Fruit fly (Drosophila melanogaster): ENCODE results near the gene mab-21.

mab-21 gene

DNA sequence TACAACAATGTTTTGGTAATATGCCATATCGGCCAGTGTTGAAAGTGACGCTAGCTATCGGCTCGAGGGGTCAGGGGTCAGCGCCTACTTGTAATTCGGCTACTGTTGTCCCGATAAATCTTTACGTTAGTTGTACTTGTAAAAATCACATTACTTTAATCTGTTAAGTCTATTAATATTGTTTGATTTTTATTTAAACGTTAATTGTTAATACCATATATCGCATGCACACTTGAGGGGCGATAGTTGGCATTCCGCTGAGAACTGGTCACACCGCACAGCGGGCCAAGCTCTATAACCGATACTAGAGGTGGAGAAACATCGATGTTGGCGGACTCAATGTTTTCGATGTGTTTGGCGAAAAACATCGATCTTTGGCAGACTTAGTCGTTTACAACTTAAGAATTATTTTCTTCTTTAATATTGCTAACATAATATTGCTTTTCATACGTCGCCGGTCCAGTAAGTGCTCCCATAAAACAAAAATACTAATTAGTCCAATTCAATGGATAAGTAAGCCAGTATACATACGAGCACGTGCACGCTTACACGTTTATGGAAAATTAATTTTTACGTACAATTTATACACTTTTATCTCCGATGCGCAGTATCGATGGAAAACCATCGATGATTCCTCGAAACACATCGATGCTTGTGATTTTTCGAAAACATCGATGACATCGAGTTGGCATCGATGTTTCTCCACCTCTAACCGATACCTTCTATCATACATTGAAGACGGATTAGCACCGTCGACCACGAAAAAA is 24.4 kb upstream of the mab-21 start, which contains the start of the genes rux and MCTS1 (continued):
- TF ChIP-seq ara (GFP tag; IDR thresholded peaks at IDR 0.05) (0 out of 2 replicates have a peak, but pooled peaks have one; percentile 33), CG17385 (GFP tag; optimal IDR thresholded peaks at IDR 0.05) (no peak), zen (tag; optimal IDR thresholded peaks at IDR 0.05) (peak; percentile 17), lilli (GFP tag; optimal IDR thresholded peaks at IDR 0.05) (peak; percentile 50), chif (GFP tag; optimal IDR thresholded peaks at IDR 0.05) (peak in 1 of 2 experiments; percentile 19), Rfx (GFP tag; IDR thresholded peaks at IDR 0.05) (peak; percentile 56), dan (GFP tag; IDR thresholded peaks at IDR 0.05) (no peak), CG8478 (optimal IDR thresholded peaks at IDR 0.05) (no peak), MTF-1 (GFP tag; optimal IDR thresholded peaks at IDR 0.05; ENCODE audit: borderline replicate concordance) (no peak), Ptx1 (GFP tag; IDR thresholded peaks at IDR 0.05) (peak; percentile 37), tll (GFP tag; optimal IDR thresholded peaks at IDR 0.05) (peak in 1 of 2 experiments; percentile 54), Chrac-16 (GFP tag; optimal IDR thresholded peaks at IDR 0.05) (peak; percentile 31), stwl (tag; optimal IDR thresholded peaks at IDR 0.05) (peak; percentile 51), Eip74EF (GFP tag; optimal IDR thresholded peaks at IDR 0.05) (no peak), knrl (GFP tag; IDR thresholded peaks at IDR 0.05; ENCODE audit: partially characterized antibody) (peak; percentile 94), CG3163 (GFP tag; optimal IDR thresholded peaks at IDR 0.05) (no peak), phol (tag; optimal IDR thresholded peaks at IDR 0.05) (peak; percentile 59), CG8290 (GFP tag; optimal IDR thresholded peaks at IDR 0.05) (peak; percentile 60), CG8290 (tag; optimal IDR thresholded peaks at IDR 0.05) (peak; percentile 73 to 93), zf30C (GFP tag; optimal IDR thresholded peaks at IDR 0.05) (no peak), emc (GFP tag; optimal IDR thresholded peaks at IDR 0.05) (no peak), Opbp (GFP tag; IDR thresholded peaks at IDR 0.05; ENCODE audit: partially characterized antibody) (peak; percentile 90), lbe (GFP tag; optimal IDR thresholded peaks at IDR 0.05) (peak; percentile 40), en (GFP tag; optimal IDR thresholded peaks at IDR 0.05) (no peak), CG2116 (GFP tag; optimal IDR thresholded peaks at IDR 0.05) (peak; percentile 72), Abd-B (GFP tag; optimal IDR thresholded peaks at IDR 0.05) (peak; percentile 38), pho (GFP tag; optimal IDR thresholded peaks at IDR 0.05) (peak; percentile 25), Pdp1 (GFP tag; optimal IDR thresholded peaks at IDR 0.05) (peak; percentile 29 to 53), al (GFP tag; IDR thresholded peaks at IDR 0.05) (peak; percentile 45; the same call in 1 of the 2 replicates), prd (optimal IDR thresholded peaks at IDR 0.05) (no peak), prd (GFP tag; IDR thresholded peaks at IDR 0.05) (peak; percentile 45; the same call in 2 of the 3 replicates), CG8924 (tag; optimal IDR thresholded peaks at IDR 0.05) (peak; percentile 49), CG6791 (GFP tag; IDR thresholded peaks at IDR 0.05; ENCODE audit: partially characterized antibody) (peak; percentile 89), kay (GFP tag; optimal IDR thresholded peaks at IDR 0.05) (peak; percentile 3), CG1529 (GFP tag; optimal IDR thresholded peaks at IDR 0.05) (no peak), CG33213 (GFP tag; optimal IDR thresholded peaks at IDR 0.05) (peak; percentile 19), mirr (GFP tag; optimal IDR thresholded peaks at IDR 0.05) (no peak), chn (GFP tag; optimal IDR thresholded peaks at IDR 0.05) (peak; percentile 42), CG42726 (GFP tag; IDR thresholded peaks at IDR 0.05; ENCODE audit: partially characterized antibody) (peak; percentile 90), CG11696 (GFP tag; IDR thresholded peaks at IDR 0.05) (no peak), klu (GFP tag; IDR thresholded peaks at IDR 0.05) (peak; percentile 21; the same call in 1 of the 2 replicates), dmrt11E (tag; optimal IDR thresholded peaks at IDR 0.05) (peak; percentile 12), CG12769 (tag; optimal IDR thresholded peaks at IDR 0.05) (peak; percentile 28), CG6765 (GFP tag; optimal IDR thresholded peaks at IDR 0.05) (no peak), Doc2 (GFP tag; IDR thresholded peaks at IDR 0.05) (no peak), Fer1 (GFP tag; optimal IDR thresholded peaks at IDR 0.05) (no peak), D19A (tag; optimal IDR thresholded peaks at IDR 0.05) (no peak), otp (GFP tag; IDR thresholded peaks at IDR 0.05) (no peak), CG17361 (GFP tag; IDR thresholded peaks at IDR 0.05) (peak; percentile 67)
